Fruit fly (Drosophila melanogaster) whole organism, pupa: ENCODE data around the gene CG33557.

Experiments
- CG12605 ChIP-seq: fragments of 200-800 bp; sonication (Bioruptor generic); IDR thresholded peaks from 2 replicates; pipeline ENCODE4 v1.3.6; 2022; ENCODE audit warnings: missing biosample characterization, missing genetic modification characterization
- D1 ChIP-seq: fragments of 200-800 bp; sonication (Bioruptor generic); optimal IDR thresholded peaks from 2 replicates; lab custom pipeline; 2018; ENCODE audit warnings: missing biosample characterization, mild to moderate bottlenecking, missing genetic modification characterization, moderate library complexity
- EcR ChIP-seq: fragments of 200-800 bp; sonication (Bioruptor generic); optimal IDR thresholded peaks from 3 replicates; lab custom pipeline; 2019; ENCODE audit warnings: missing biosample characterization, missing genetic modification characterization, mild to moderate bottlenecking, moderate library complexity, missing genetic modification reagents

DNA sequence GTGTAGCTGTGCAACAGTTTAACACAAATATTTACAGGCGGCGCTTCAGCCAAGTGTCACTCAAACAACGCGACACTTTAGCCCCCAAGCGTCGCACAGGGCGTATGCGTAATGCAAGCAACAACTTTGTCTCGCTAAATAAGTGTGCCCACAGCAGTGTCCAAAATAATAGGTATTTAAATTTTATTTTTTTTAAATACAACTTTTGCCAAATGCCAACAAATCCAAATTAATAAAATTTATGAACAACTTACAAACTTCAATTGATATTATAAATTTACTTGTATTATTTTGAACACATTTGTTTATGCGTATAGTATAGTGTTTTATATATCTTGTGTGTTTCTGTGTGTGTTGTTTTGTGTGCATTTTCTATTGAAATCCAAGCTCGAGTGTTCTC is 49.0 kb downstream of the CG33557 start:
- TF ChIP-seq CG12605: no peak
- TF ChIP-seq EcR (GFP tag; lab: Kevin White, UChicago): no peak
- TF ChIP-seq D1 (tag; lab: Kevin White, UChicago): no peak
